Fruit fly (Drosophila melanogaster) whole organism, prepupa: ENCODE measurements around the gene Ugt35A1.

ENCODE experiments used
- Blimp-1 ChIP-seq: fragments of 200-800 bp; sonication (Bioruptor generic); optimal IDR thresholded peaks from 3 replicates; lab custom pipeline; 2017; ENCODE audit warnings: missing biosample characterization, missing genetic modification characterization, mild to moderate bottlenecking, moderate library complexity, missing genetic modification reagents
- CG10631 ChIP-seq: fragments of 200-800 bp; sonication (Bioruptor generic); optimal IDR thresholded peaks from 2 replicates; lab custom pipeline; 2016; ENCODE audit warnings: missing biosample characterization, missing genetic modification characterization
- CG10669 ChIP-seq: fragments of 200-800 bp; sonication (Bioruptor generic); optimal IDR thresholded peaks from 3 replicates; lab custom pipeline; 2018; ENCODE audit warnings: missing biosample characterization, mild to moderate bottlenecking, missing genetic modification characterization, moderate library complexity
- CG11294 ChIP-seq: fragments of 200-800 bp; sonication (Bioruptor generic); IDR thresholded peaks from 2 replicates; pipeline ENCODE4 v1.3.6; 2022; ENCODE audit warnings: missing biosample characterization, missing genetic modification characterization
- CG11762 ChIP-seq: fragments of 200-800 bp; sonication (Bioruptor generic); optimal IDR thresholded peaks from 3 replicates; lab custom pipeline; 2016; ENCODE audit warnings: missing biosample characterization, missing genetic modification characterization; ENCODE audit not compliant: insufficient read depth
- CG11902 ChIP-seq: fragments of 200-800 bp; sonication (Bioruptor generic); optimal IDR thresholded peaks from 3 replicates; lab custom pipeline; 2016; ENCODE audit warnings: missing biosample characterization, missing genetic modification characterization
- CG15336 ChIP-seq: fragments of 200-800 bp; sonication (Bioruptor generic); IDR thresholded peaks from 2 replicates; pipeline ENCODE4 v1.3.6; 2022; ENCODE audit warnings: missing biosample characterization, missing genetic modification characterization
- CG1621 ChIP-seq: fragments of 200-800 bp; sonication (Bioruptor generic); optimal IDR thresholded peaks from 3 replicates; lab custom pipeline; 2018; ENCODE audit warnings: missing biosample characterization, mild to moderate bottlenecking, missing genetic modification characterization
- CG16779 ChIP-seq: fragments of 200-800 bp; sonication (Bioruptor generic); optimal IDR thresholded peaks from 3 replicates; lab custom pipeline; 2017; ENCODE audit warnings: missing biosample characterization, mild to moderate bottlenecking, missing genetic modification characterization
- CG3032 ChIP-seq: fragments of 200-800 bp; optimal IDR thresholded peaks from 2 replicates; lab custom pipeline; 2019; ENCODE audit warnings: missing biosample characterization, mild to moderate bottlenecking, missing genetic modification characterization, moderate library complexity
- CG31627 ChIP-seq: fragments of 200-800 bp; sonication (Bioruptor generic); optimal IDR thresholded peaks from 3 replicates; lab custom pipeline; 2016; ENCODE audit warnings: missing biosample characterization, missing genetic modification characterization
- CG34406 ChIP-seq: fragments of 200-800 bp; sonication (Bioruptor generic); optimal IDR thresholded peaks from 3 replicates; lab custom pipeline; 2016; ENCODE audit warnings: missing biosample characterization, missing genetic modification characterization
- CG3919 ChIP-seq: fragments of 200-800 bp; sonication (Bioruptor generic); optimal IDR thresholded peaks from 3 replicates; lab custom pipeline; 2016; ENCODE audit warnings: missing biosample characterization, missing genetic modification characterization
- CG4318 ChIP-seq: fragments of 200-800 bp; sonication (Bioruptor generic); optimal IDR thresholded peaks from 3 replicates; lab custom pipeline; 2017; ENCODE audit warnings: missing biosample characterization, mild to moderate bottlenecking, missing genetic modification characterization
- CG6163 ChIP-seq: fragments of 200-800 bp; sonication (Bioruptor generic); IDR thresholded peaks from 3 replicates; pipeline ENCODE4 v1.3.6; 2022; ENCODE audit warnings: missing biosample characterization, missing genetic modification characterization
- CG6276 ChIP-seq: fragments of 200-800 bp; sonication (Bioruptor generic); optimal IDR thresholded peaks from 2 replicates; lab custom pipeline; 2017; ENCODE audit warnings: missing biosample characterization, mild to moderate bottlenecking, missing genetic modification characterization
- CG6792 ChIP-seq: fragments of 200-800 bp; sonication (Bioruptor generic); optimal IDR thresholded peaks from 3 replicates; lab custom pipeline; 2016; ENCODE audit warnings: missing biosample characterization, missing genetic modification characterization
- CG6854 ChIP-seq: fragments of 200-800 bp; sonication (Bioruptor generic); optimal IDR thresholded peaks from 2 replicates; lab custom pipeline; 2017; ENCODE audit warnings: missing biosample characterization, mild to moderate bottlenecking, missing genetic modification characterization
- CG7368 ChIP-seq: fragments of 200-800 bp; sonication (Bioruptor generic); optimal IDR thresholded peaks from 3 replicates; lab custom pipeline; 2016; ENCODE audit warnings: missing biosample characterization, missing genetic modification characterization
- CG8119 ChIP-seq: fragments of 200-800 bp; sonication (Bioruptor generic); IDR thresholded peaks from 3 replicates; pipeline ENCODE4 v1.3.6; 2022; ENCODE audit warnings: missing biosample characterization, missing genetic modification characterization
- CG8319 ChIP-seq: fragments of 200-800 bp; sonication (Bioruptor generic); optimal IDR thresholded peaks from 3 replicates; lab custom pipeline; 2016; ENCODE audit warnings: missing biosample characterization, missing genetic modification characterization
- CG8632 ChIP-seq: fragments of 200-800 bp; sonication (Bioruptor generic); optimal IDR thresholded peaks from 3 replicates; lab custom pipeline; 2016; ENCODE audit warnings: missing biosample characterization, missing genetic modification characterization
- Eip78C ChIP-seq: fragments of 200-800 bp; sonication (Bioruptor generic); peaks from one replicate; lab custom pipeline; 2016; ENCODE audit warnings: missing biosample characterization, missing genetic modification characterization
- Eip93F ChIP-seq: fragments of 200-800 bp; sonication (Bioruptor generic); optimal IDR thresholded peaks from 2 replicates; lab custom pipeline; 2016; ENCODE audit warnings: missing biosample characterization, mild to moderate bottlenecking, missing genetic modification characterization
- Ets21C ChIP-seq: fragments of 200-800 bp; sonication (Bioruptor generic); optimal IDR thresholded peaks from 3 replicates; lab custom pipeline; 2016; ENCODE audit warnings: missing biosample characterization, missing genetic modification characterization
- Ets96B ChIP-seq: fragments of 200-800 bp; optimal IDR thresholded peaks from 2 replicates; lab custom pipeline; 2019; ENCODE audit warnings: missing biosample characterization, mild to moderate bottlenecking, missing genetic modification characterization, moderate library complexity
- Hr38 ChIP-seq: sonication (Bioruptor generic); optimal IDR thresholded peaks from 2 replicates; lab custom pipeline; 2016; ENCODE audit warnings: missing biosample characterization, missing genetic modification characterization
- Hr39 ChIP-seq: fragments of 200-800 bp; sonication (Bioruptor generic); optimal IDR thresholded peaks from 2 replicates; lab custom pipeline; 2016; ENCODE audit warnings: missing biosample characterization, missing genetic modification characterization
- Hr4 ChIP-seq: fragments of 200-800 bp; sonication (Bioruptor generic); optimal IDR thresholded peaks from 3 replicates; lab custom pipeline; 2016; ENCODE audit warnings: missing biosample characterization, missing genetic modification characterization
- Lpt ChIP-seq: fragments of 200-800 bp; sonication (Bioruptor generic); optimal IDR thresholded peaks from 3 replicates; lab custom pipeline; 2016; ENCODE audit warnings: missing biosample characterization, missing genetic modification characterization
- Met ChIP-seq: fragments of 200-800 bp; sonication (Bioruptor generic); optimal IDR thresholded peaks from 3 replicates; lab custom pipeline; 2016; ENCODE audit warnings: missing biosample characterization, missing genetic modification characterization
- OdsH ChIP-seq: fragments of 200-800 bp; sonication (Bioruptor generic); optimal IDR thresholded peaks from 3 replicates; lab custom pipeline; 2016; ENCODE audit warnings: missing biosample characterization, missing genetic modification characterization
- Sox102F ChIP-seq: fragments of 200-800 bp; sonication (Bioruptor generic); optimal IDR thresholded peaks from 2 replicates; lab custom pipeline; 2016; ENCODE audit warnings: missing biosample characterization, mild to moderate bottlenecking, missing genetic modification characterization
- Sox14 ChIP-seq: fragments of 200-800 bp; sonication (Bioruptor generic); optimal IDR thresholded peaks from 3 replicates; lab custom pipeline; 2016; ENCODE audit warnings: missing biosample characterization, missing genetic modification characterization
- Sox15 ChIP-seq: fragments of 200-800 bp; sonication (Bioruptor generic); optimal IDR thresholded peaks from 3 replicates; lab custom pipeline; 2016; ENCODE audit warnings: missing biosample characterization, missing genetic modification characterization
- cyc ChIP-seq: fragments of 200-800 bp; sonication (Bioruptor generic); optimal IDR thresholded peaks from 3 replicates; lab custom pipeline; 2016; ENCODE audit warnings: missing biosample characterization, missing genetic modification characterization
- dac ChIP-seq: fragments of 200-800 bp; sonication (Bioruptor generic); optimal IDR thresholded peaks from 2 replicates; lab custom pipeline; 2017; ENCODE audit warnings: missing biosample characterization, mild to moderate bottlenecking, missing genetic modification characterization
- dsx ChIP-seq: fragments of 200-800 bp; optimal IDR thresholded peaks from 3 replicates; lab custom pipeline; 2019; ENCODE audit warnings: missing biosample characterization, mild to moderate bottlenecking, missing genetic modification characterization, moderate library complexity; ENCODE audit not compliant: poor library complexity, severe bottlenecking
- fd85E ChIP-seq: fragments of 200-800 bp; sonication (Bioruptor generic); optimal IDR thresholded peaks from 3 replicates; lab custom pipeline; 2016; ENCODE audit warnings: missing biosample characterization, missing genetic modification characterization
- fkh ChIP-seq: fragments of 200-800 bp; sonication (Bioruptor generic); optimal IDR thresholded peaks from 3 replicates; lab custom pipeline; 2017; ENCODE audit warnings: missing biosample characterization, mild to moderate bottlenecking, missing genetic modification characterization, moderate library complexity
- lz ChIP-seq: fragments of 200-800 bp; sonication (Bioruptor generic); optimal IDR thresholded peaks from 3 replicates; lab custom pipeline; 2016; ENCODE audit warnings: missing biosample characterization, missing genetic modification characterization
- pdm3 ChIP-seq: fragments of 200-800 bp; sonication (Bioruptor generic); optimal IDR thresholded peaks from 3 replicates; lab custom pipeline; 2016; ENCODE audit warnings: missing biosample characterization, missing genetic modification characterization
- salr ChIP-seq, 2 experiments: fragments of 200-800 bp; sonication (Bioruptor generic); optimal IDR thresholded peaks; 3 replicates each; lab custom pipeline; 2016 to 2018; ENCODE audit warnings: missing biosample characterization in 2 of 2, missing genetic modification characterization in 2 of 2, mild to moderate bottlenecking in 1 of 2
- spab ChIP-seq: fragments of 200-800 bp; sonication (Bioruptor generic); optimal IDR thresholded peaks from 2 replicates; lab custom pipeline; 2017; ENCODE audit warnings: missing biosample characterization, mild to moderate bottlenecking, missing genetic modification characterization, missing genetic modification reagents
- ss ChIP-seq, 2 experiments: fragments of 200-800 bp; sonication (Bioruptor generic); optimal IDR thresholded peaks; 2 replicates in 1 of 2; 3 replicates in 1 of 2; lab custom pipeline; 2017 to 2018; ENCODE audit warnings: mild to moderate bottlenecking in 2 of 2, missing biosample characterization in 2 of 2, missing genetic modification characterization in 2 of 2, moderate library complexity in 1 of 2
- svp ChIP-seq: fragments of 200-800 bp; sonication (Bioruptor generic); peaks from one replicate; lab custom pipeline; 2016; ENCODE audit warnings: missing biosample characterization, missing genetic modification characterization
- topi ChIP-seq: fragments of 200-800 bp; sonication (Bioruptor generic); optimal IDR thresholded peaks from 3 replicates; lab custom pipeline; 2016; ENCODE audit warnings: missing biosample characterization, missing genetic modification characterization
- vri ChIP-seq: fragments of 200-800 bp; sonication (Bioruptor generic); optimal IDR thresholded peaks from 3 replicates; lab custom pipeline; 2016; ENCODE audit warnings: missing biosample characterization, mild to moderate bottlenecking, missing genetic modification characterization

The Ugt35A1 gene

DNA sequence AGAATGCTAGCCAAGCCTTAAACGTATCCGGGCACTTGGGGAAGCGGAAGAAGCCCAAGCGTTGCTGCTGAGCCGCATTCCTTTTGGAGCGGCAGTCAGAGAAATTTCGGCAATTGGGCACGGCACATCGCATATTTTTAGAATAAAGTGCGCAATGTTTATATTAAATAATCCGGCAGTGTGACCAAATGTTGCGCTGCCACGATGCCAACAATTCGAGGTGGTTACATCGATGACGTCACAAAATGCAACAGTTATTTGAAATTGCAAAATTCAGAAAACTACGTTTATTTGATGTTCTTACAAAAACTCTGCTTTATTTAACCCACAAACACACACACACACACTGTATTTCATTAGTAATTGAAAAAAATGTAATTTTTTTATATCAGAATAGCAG lies 47.4 kb upstream of the Ugt35A1 start, which contains the start of gene CG6689 (continued):
- no peak for TF ChIP-seq CG10669 (GFP tag; lab: Kevin White, UChicago)
- no peak for TF ChIP-seq CG3919 (GFP tag; lab: Kevin White, UChicago)
- no peak for TF ChIP-seq Ets96B
- peak; percentile 97 for TF ChIP-seq vri
- no peak for TF ChIP-seq Blimp-1 (GFP tag; lab: Kevin White, UChicago)
- no peak for TF ChIP-seq svp (GFP tag; lab: Kevin White, UChicago)
- TF ChIP-seq cyc (GFP tag; lab: Kevin White, UChicago) = no peak

dm6 chr3R:11216156-11216630 lies 43.7 kb upstream of the Ugt35A1 start, which contains the start of the genes RpS25 and CG4820:
TSS of gene RpS25 (minus strand) at chr3R:11216287.
TSS of gene CG4820 (plus strand) at chr3R:11216535.
- TF ChIP-seq CG6163 (GFP tag; lab: Robert Waterston, UW) = peak; percentile 77; the same call in 2 of the 3 replicates
- peak; percentile 57 for TF ChIP-seq spab (GFP tag; lab: Kevin White, UChicago)
- TF ChIP-seq lz (GFP tag; lab: Kevin White, UChicago) = peak; percentile 91
- 0 out of 2 replicates have a peak, but pooled peaks have one; percentile 36 for TF ChIP-seq CG11294
- peak; percentile 96 for TF ChIP-seq Eip78C
- TF ChIP-seq CG6276 (GFP tag; lab: Kevin White, UChicago) = no peak
- TF ChIP-seq Hr38 (GFP tag; lab: Kevin White, UChicago) = no peak
- peak; percentile 84 for TF ChIP-seq fd85E
- peak; percentile 85 for TF ChIP-seq OdsH (GFP tag; lab: Kevin White, UChicago)
- peak; percentile 92 for TF ChIP-seq CG3919 (GFP tag; lab: Kevin White, UChicago)
- TF ChIP-seq CG8319 (GFP tag; lab: Kevin White, UChicago) = peak; percentile 78
- peak; percentile 24; the same call in 1 of the 2 replicates for TF ChIP-seq CG15336 (GFP tag; lab: Robert Waterston, UW)
- peak; percentile 84 for TF ChIP-seq Hr39 (GFP tag; lab: Kevin White, UChicago)
- TF ChIP-seq Ets21C = peak; percentile 64
- TF ChIP-seq Lpt (GFP tag; lab: Kevin White, UChicago) = peak; percentile 17
- peak; percentile 77 for TF ChIP-seq CG6792 (GFP tag; lab: Kevin White, UChicago)
- peak; percentile 67 for TF ChIP-seq Blimp-1 (GFP tag; lab: Kevin White, UChicago)
- TF ChIP-seq CG10669 (GFP tag; lab: Kevin White, UChicago) = peak; percentile 76
- no peak for TF ChIP-seq CG10631 (GFP tag; lab: Kevin White, UChicago)
- no peak for TF ChIP-seq svp (GFP tag; lab: Kevin White, UChicago)
- 0 out of 3 replicates have a peak, but pooled peaks have one; percentile 42 for TF ChIP-seq CG8119 (GFP tag; lab: Robert Waterston, UW)
- TF ChIP-seq Ets96B = peak; percentile 41
- peak; percentile 87 for TF ChIP-seq vri
- TF ChIP-seq Sox14 (GFP tag; lab: Kevin White, UChicago) = peak; percentile 83
- TF ChIP-seq CG31627 (GFP tag; lab: Kevin White, UChicago) = peak; percentile 85
- peak; percentile 71 to 86 for TF ChIP-seq ss (GFP tag; optimal IDR thresholded peaks at IDR 0.05; lab: Kevin White, UChicago)
- peak; percentile 64 for TF ChIP-seq dac (GFP tag; lab: Kevin White, UChicago)
- TF ChIP-seq fkh (GFP tag; lab: Kevin White, UChicago) = peak; percentile 94
- peak; percentile 82 for TF ChIP-seq pdm3 (GFP tag; lab: Kevin White, UChicago)
- peak; percentile 31 for TF ChIP-seq dsx (GFP tag; lab: Kevin White, UChicago)
- TF ChIP-seq CG4318 (GFP tag; lab: Kevin White, UChicago) = no peak
- peak; percentile 89 for TF ChIP-seq Met
- TF ChIP-seq topi = peak; percentile 86
- peak; percentile 73 for TF ChIP-seq CG8632 (GFP tag; lab: Kevin White, UChicago)
- TF ChIP-seq Hr4 (GFP tag; lab: Kevin White, UChicago) = no peak
- TF ChIP-seq CG3032 = peak; percentile 72
- TF ChIP-seq CG11762 (GFP tag; lab: Kevin White, UChicago) = peak; percentile 60
- peak; percentile 53 for TF ChIP-seq CG11902 (GFP tag; lab: Kevin White, UChicago)
- no peak for TF ChIP-seq Eip93F
- peak; percentile 89 for TF ChIP-seq Sox102F (GFP tag; lab: Kevin White, UChicago)
- TF ChIP-seq CG16779 (tag; lab: Kevin White, UChicago) = peak; percentile 71
- TF ChIP-seq CG34406 (GFP tag; lab: Kevin White, UChicago) = peak; percentile 82
- peak; percentile 47 for TF ChIP-seq Sox15 (GFP tag; lab: Kevin White, UChicago)
- peak; percentile 79 for TF ChIP-seq CG1621 (tag; lab: Kevin White, UChicago)
- peak; percentile 97 for TF ChIP-seq CG6854 (GFP tag; lab: Kevin White, UChicago)
- peak; percentile 88 for TF ChIP-seq CG7368 (GFP tag; lab: Kevin White, UChicago)
- TF ChIP-seq salr (GFP tag; optimal IDR thresholded peaks at IDR 0.05; lab: Kevin White, UChicago) = peak in 1 of 2 experiments; percentile 84
